Worm (Caenorhabditis elegans) whole organism, young adult: ENCODE data around the gene Y50D4C.3.

Experiments
- B0019.2 ChIP-seq: fragments of 200-800 bp; sonication (Bioruptor generic); conservative IDR thresholded peaks from 2 replicates; pipeline ENCODE4 v1.3.6; 2022; ENCODE audit warnings: missing genetic modification reagents, missing genetic modification characterization, missing compliant biosample characterization
- B0035.1 ChIP-seq: sonication (generic microtip); optimal IDR thresholded peaks from 2 replicates; lab custom pipeline; 2016; ENCODE audit warnings: missing genetic modification characterization, mild to moderate bottlenecking, missing compliant biosample characterization, missing genotype, missing genetic modification reagents
- B0336.3 ChIP-seq: fragments of 200-800 bp; sonication (Bioruptor generic); IDR thresholded peaks from 2 replicates; pipeline ENCODE4 v1.3.6; 2022; ENCODE audit warnings: missing genetic modification characterization, missing compliant biosample characterization
- F22D6.2 ChIP-seq: sonication (generic microtip); optimal IDR thresholded peaks from 2 replicates; lab custom pipeline; 2016; ENCODE audit warnings: mild to moderate bottlenecking, missing genetic modification characterization, missing compliant biosample characterization
- F33H1.4 ChIP-seq: fragments of 200-800 bp; sonication (Bioruptor generic); IDR thresholded peaks from 2 replicates; pipeline ENCODE4 v1.3.6; 2022; ENCODE audit warnings: missing genetic modification reagents, missing genetic modification characterization, missing compliant biosample characterization
- F37B4.10 ChIP-seq: fragments of 200-800 bp; sonication (Bioruptor generic); IDR thresholded peaks from 2 replicates; pipeline ENCODE4 v1.3.6; 2022; ENCODE audit warnings: missing genetic modification characterization, missing compliant biosample characterization
- F49E8.2 ChIP-seq: sonication (generic microtip); optimal IDR thresholded peaks from 3 replicates; lab custom pipeline; 2017; ENCODE audit warnings: missing genetic modification characterization, mild to moderate bottlenecking, missing compliant biosample characterization, antibody characterized with exemption, moderate library complexity; ENCODE audit not compliant: insufficient read depth
- F52B5.7 ChIP-seq: sonication (generic microtip); optimal IDR thresholded peaks from 2 replicates; lab custom pipeline; 2016; ENCODE audit warnings: mild to moderate bottlenecking, missing genetic modification characterization, missing compliant biosample characterization
- K11D2.4 ChIP-seq: fragments of 200-800 bp; sonication (Bioruptor generic); IDR thresholded peaks from 2 replicates; pipeline ENCODE4 v1.3.6; 2022; ENCODE audit warnings: missing genetic modification reagents, missing genetic modification characterization, missing compliant biosample characterization
- K12H6.12 ChIP-seq: fragments of 200-800 bp; sonication (Bioruptor generic); optimal IDR thresholded peaks from 2 replicates; lab custom pipeline; 2018; ENCODE audit warnings: mild to moderate bottlenecking, missing genetic modification characterization, missing compliant biosample characterization
- ZK185.1 ChIP-seq: sonication (generic microtip); optimal IDR thresholded peaks from 2 replicates; lab custom pipeline; 2016; ENCODE audit warnings: mild to moderate bottlenecking, missing genetic modification characterization, missing compliant biosample characterization; ENCODE audit not compliant: poor library complexity, severe bottlenecking
- aptf-3 ChIP-seq: fragments of 200-800 bp; sonication (Bioruptor generic); IDR thresholded peaks from 2 replicates; pipeline ENCODE4 v1.3.6; 2022; ENCODE audit warnings: missing genetic modification characterization, missing compliant biosample characterization
- athp-1 ChIP-seq: sonication (generic microtip); optimal IDR thresholded peaks from 2 replicates; lab custom pipeline; 2017; ENCODE audit warnings: mild to moderate bottlenecking, missing genetic modification characterization, missing compliant biosample characterization
- attf-3 ChIP-seq: fragments of 200-800 bp; sonication (Bioruptor generic); conservative IDR thresholded peaks from 2 replicates; pipeline ENCODE4 v1.3.6; 2022; ENCODE audit warnings: missing genetic modification reagents, missing genetic modification characterization, missing compliant biosample characterization
- attf-5 ChIP-seq: fragments of 200-800 bp; sonication (Bioruptor generic); optimal IDR thresholded peaks from 2 replicates; lab custom pipeline; 2018; ENCODE audit warnings: mild to moderate bottlenecking, missing genetic modification characterization, missing compliant biosample characterization
- attf-6 ChIP-seq: fragments of 200-800 bp; sonication (Bioruptor generic); IDR thresholded peaks from 2 replicates; pipeline ENCODE4 v1.3.6; 2022; ENCODE audit warnings: missing genetic modification reagents, missing genetic modification characterization, missing compliant biosample characterization
- cebp-2 ChIP-seq: fragments of 200-800 bp; sonication (Bioruptor generic); IDR thresholded peaks from 2 replicates; pipeline ENCODE4 v1.3.6; 2022; ENCODE audit warnings: missing genetic modification characterization, missing compliant biosample characterization
- ceh-100 ChIP-seq: fragments of 200-800 bp; sonication (Bioruptor generic); IDR thresholded peaks from 2 replicates; pipeline ENCODE4 v1.3.6; 2022; ENCODE audit warnings: missing genetic modification reagents, missing genetic modification characterization, missing compliant biosample characterization
- ceh-91 ChIP-seq: fragments of 200-800 bp; sonication (Bioruptor generic); IDR thresholded peaks from 2 replicates; pipeline ENCODE4 v1.3.6; 2022; ENCODE audit warnings: missing genetic modification reagents, missing genetic modification characterization, missing compliant biosample characterization
- chd-7 ChIP-seq: sonication (generic microtip); optimal IDR thresholded peaks from 2 replicates; lab custom pipeline; 2016; ENCODE audit warnings: mild to moderate bottlenecking, missing genetic modification characterization, moderate library complexity, missing compliant biosample characterization
- die-1 ChIP-seq: sonication (generic microtip); optimal IDR thresholded peaks from 2 replicates; lab custom pipeline; 2016; ENCODE audit warnings: missing genotype, mild to moderate bottlenecking, missing genetic modification characterization, missing compliant biosample characterization
- dpff-1 ChIP-seq: sonication (generic microtip); optimal IDR thresholded peaks from 2 replicates; lab custom pipeline; 2017; ENCODE audit warnings: mild to moderate bottlenecking, missing genetic modification characterization, missing compliant biosample characterization
- dpl-1 ChIP-seq: fragments of 150-350 bp; optimal IDR thresholded peaks from 2 replicates; lab custom pipeline; 2014; ENCODE audit warnings: missing biosample characterization, missing genetic modification reagents, missing genetic modification characterization
- efl-1 ChIP-seq: fragments of 150-350 bp; optimal IDR thresholded peaks from 2 replicates; lab custom pipeline; 2014; ENCODE audit warnings: missing biosample characterization, missing genetic modification reagents, missing genetic modification characterization
- fkh-3 ChIP-seq: sonication (generic microtip); optimal IDR thresholded peaks from 2 replicates; lab custom pipeline; 2016; ENCODE audit warnings: mild to moderate bottlenecking, missing genetic modification characterization, missing compliant biosample characterization
- him-1 ChIP-seq: sonication (generic microtip); optimal IDR thresholded peaks from 2 replicates; lab custom pipeline; 2016; ENCODE audit warnings: missing genotype, missing genetic modification reagents, missing genetic modification characterization, missing compliant biosample characterization
- hlh-26 ChIP-seq: fragments of 200-800 bp; sonication (Bioruptor generic); conservative IDR thresholded peaks from 2 replicates; pipeline ENCODE4 v1.3.6; 2022; ENCODE audit warnings: missing genetic modification reagents, missing genetic modification characterization, missing compliant biosample characterization
- hmg-20 ChIP-seq: fragments of 200-800 bp; sonication (Bioruptor generic); IDR thresholded peaks from 2 replicates; pipeline ENCODE4 v1.3.6; 2022; ENCODE audit warnings: missing genetic modification reagents, missing genetic modification characterization, missing compliant biosample characterization
- hrde-1 ChIP-seq: sonication (generic microtip); optimal IDR thresholded peaks from 2 replicates; lab custom pipeline; 2016; ENCODE audit warnings: missing genetic modification characterization, mild to moderate bottlenecking, missing compliant biosample characterization, moderate library complexity, missing genotype, missing genetic modification reagents, borderline replicate concordance
- hsf-1 ChIP-seq: fragments of 200-800 bp; sonication (Bioruptor generic); IDR thresholded peaks from 2 replicates; pipeline ENCODE4 v1.3.6; 2022; ENCODE audit warnings: missing genetic modification reagents, missing genetic modification characterization, missing compliant biosample characterization
- lin-26 ChIP-seq: fragments of 200-800 bp; sonication (Bioruptor generic); IDR thresholded peaks from 2 replicates; pipeline ENCODE4 v1.3.6; 2022; ENCODE audit warnings: missing genetic modification reagents, missing genetic modification characterization, missing compliant biosample characterization
- lsl-1 ChIP-seq: fragments of 200-800 bp; sonication (Bioruptor generic); optimal IDR thresholded peaks from 2 replicates; lab custom pipeline; 2018; ENCODE audit warnings: mild to moderate bottlenecking, missing genetic modification characterization, moderate library complexity, missing compliant biosample characterization
- lsy-27 ChIP-seq: sonication (generic microtip); optimal IDR thresholded peaks from 2 replicates; lab custom pipeline; 2017; ENCODE audit warnings: missing genetic modification characterization, mild to moderate bottlenecking, missing compliant biosample characterization, antibody characterized with exemption, missing genotype, borderline replicate concordance; ENCODE audit not compliant: insufficient read depth
- madf-10 ChIP-seq: sonication (generic microtip); optimal IDR thresholded peaks from 2 replicates; lab custom pipeline; 2016; ENCODE audit warnings: mild to moderate bottlenecking, missing genetic modification characterization, missing compliant biosample characterization
- madf-8 ChIP-seq: fragments of 200-800 bp; sonication (Bioruptor generic); conservative IDR thresholded peaks from 2 replicates; pipeline ENCODE4 v1.3.6; 2022; ENCODE audit warnings: missing genetic modification reagents, missing genetic modification characterization, missing compliant biosample characterization
- mxl-1 ChIP-seq: sonication (generic microtip); optimal IDR thresholded peaks from 2 replicates; lab custom pipeline; 2016; ENCODE audit warnings: missing genetic modification characterization, missing compliant biosample characterization
- pha-4 ChIP-seq: fragments of 150-350 bp; sonication (generic microtip); optimal IDR thresholded peaks from 2 replicates; lab custom pipeline; 2014; ENCODE audit warnings: missing biosample characterization, missing genetic modification reagents, missing genetic modification characterization
- rec-8 ChIP-seq, 2 experiments: sonication (generic microtip); optimal IDR thresholded peaks; 2 replicates each; lab custom pipeline; 2016; ENCODE audit warnings: mild to moderate bottlenecking in 2 of 2, missing genetic modification characterization in 2 of 2, missing genetic modification reagents in 2 of 2, missing genotype in 2 of 2, missing biosample characterization in 1 of 2, missing compliant biosample characterization in 1 of 2, moderate library complexity in 1 of 2
- repo-1 ChIP-seq: sonication (generic microtip); optimal IDR thresholded peaks from 2 replicates; lab custom pipeline; 2017; ENCODE audit warnings: mild to moderate bottlenecking, missing genetic modification characterization, missing compliant biosample characterization
- sdz-38 ChIP-seq: sonication (generic microtip); optimal IDR thresholded peaks from 2 replicates; lab custom pipeline; 2016; ENCODE audit warnings: missing genotype, missing genetic modification characterization, missing compliant biosample characterization
- snpc-3.4 ChIP-seq: sonication (generic microtip); optimal IDR thresholded peaks from 2 replicates; lab custom pipeline; 2017; ENCODE audit warnings: missing genetic modification characterization, mild to moderate bottlenecking, missing compliant biosample characterization, antibody characterized with exemption, moderate library complexity, missing genotype, missing genetic modification reagents
- snpc-4 ChIP-seq, 5 experiments: fragments of 150-350 bp in 1 of 5; sonication (generic microtip) in 4 of 5; optimal IDR thresholded peaks; 2 replicates each; lab custom pipeline; 2014 to 2018; ENCODE audit warnings: missing genetic modification characterization in 5 of 5, missing biosample characterization in 3 of 5, antibody characterized with exemption in 2 of 5, mild to moderate bottlenecking in 2 of 5, missing compliant biosample characterization in 2 of 5, missing genotype in 2 of 5, moderate library complexity in 2 of 5, missing genetic modification reagents in 1 of 5
- unc-130 ChIP-seq: sonication (generic microtip); optimal IDR thresholded peaks from 2 replicates; lab custom pipeline; 2016; ENCODE audit warnings: missing genetic modification reagents, missing genetic modification characterization, missing compliant biosample characterization
- xnd-1 ChIP-seq: sonication (generic microtip); optimal IDR thresholded peaks from 2 replicates; lab custom pipeline; 2016; ENCODE audit warnings: missing genotype, missing genetic modification reagents, missing genetic modification characterization, missing compliant biosample characterization
- ztf-18 ChIP-seq: sonication (generic microtip); optimal IDR thresholded peaks from 2 replicates; lab custom pipeline; 2016; ENCODE audit warnings: missing genotype, mild to moderate bottlenecking, missing genetic modification characterization, missing compliant biosample characterization
- ztf-25 ChIP-seq: fragments of 200-800 bp; sonication (Bioruptor generic); IDR thresholded peaks from 2 replicates; pipeline ENCODE4 v1.3.6; 2022; ENCODE audit warnings: missing genetic modification reagents, missing genetic modification characterization, missing compliant biosample characterization
- ztf-28 ChIP-seq: fragments of 200-800 bp; sonication (Bioruptor generic); IDR thresholded peaks from 2 replicates; pipeline ENCODE4 v1.3.6; 2022; ENCODE audit warnings: missing genetic modification reagents, missing genetic modification characterization, missing compliant biosample characterization
- ztf-6 ChIP-seq: fragments of 200-800 bp; sonication (Bioruptor generic); IDR thresholded peaks from 2 replicates; pipeline ENCODE4 v1.3.6; 2022; ENCODE audit warnings: missing genetic modification reagents, missing genetic modification characterization, missing compliant biosample characterization

Gene Y50D4C.3

ce11 chrV:969005-969562 is 24.0 kb upstream of the Y50D4C.3 start:
- TF ChIP-seq hlh-26 (GFP tag; lab: Robert Waterston, UW) = no peak
- TF ChIP-seq ztf-6 (GFP tag; lab: Robert Waterston, UW) = no peak
- TF ChIP-seq F33H1.4 (GFP tag; lab: Robert Waterston, UW) = peak; percentile 92
- TF ChIP-seq xnd-1 (tag; lab: Kevin White, UChicago) = peak; percentile 96
- no peak for TF ChIP-seq F49E8.2 (tag; lab: Kevin White, UChicago)
- TF ChIP-seq ceh-91 (GFP tag; lab: Robert Waterston, UW) = peak; percentile 45
- no peak for TF ChIP-seq K12H6.12
- TF ChIP-seq unc-130 (GFP tag; lab: Kevin White, UChicago) = peak; percentile 65
- no peak for TF ChIP-seq him-1 (tag; lab: Kevin White, UChicago)
- TF ChIP-seq ztf-28 = no peak
- no peak for TF ChIP-seq mxl-1 (tag; lab: Kevin White, UChicago)
- TF ChIP-seq efl-1 (GFP tag; lab: Kevin White, UChicago) = peak; percentile 29
- TF ChIP-seq pha-4 (tag; lab: Kevin White, UChicago) = no peak
- TF ChIP-seq ceh-100 = no peak
- TF ChIP-seq ztf-25 (GFP tag; lab: Robert Waterston, UW) = no peak
- peak; percentile 5 for TF ChIP-seq snpc-3.4 (tag; lab: Kevin White, UChicago)
- TF ChIP-seq hrde-1 (tag; lab: Kevin White, UChicago) = no peak
- TF ChIP-seq lin-26 (GFP tag; lab: Robert Waterston, UW) = no peak
- TF ChIP-seq attf-5 (GFP tag; lab: Kevin White, UChicago) = no peak
- no peak for TF ChIP-seq lsy-27 (tag; lab: Kevin White, UChicago)
- TF ChIP-seq B0019.2 = no peak
- no peak for TF ChIP-seq attf-6 (GFP tag; lab: Robert Waterston, UW)
- TF ChIP-seq hsf-1 (GFP tag; lab: Robert Waterston, UW) = no peak
- TF ChIP-seq snpc-4 (GFP tag; optimal IDR thresholded peaks at IDR 0.05; lab: Kevin White, UChicago) = no peak
- peak in 1 of 4 experiments; percentile 16 for TF ChIP-seq snpc-4 (tag; optimal IDR thresholded peaks at IDR 0.05; lab: Kevin White, UChicago)
- no peak for TF ChIP-seq F22D6.2
- no peak for TF ChIP-seq dpff-1
- TF ChIP-seq fkh-3 (tag; lab: Kevin White, UChicago) = no peak
- no peak for TF ChIP-seq F52B5.7 (tag; lab: Kevin White, UChicago)
- no peak for TF ChIP-seq K11D2.4 (GFP tag; lab: Robert Waterston, UW)
- TF ChIP-seq cebp-2 (GFP tag; lab: Robert Waterston, UW) = no peak
- TF ChIP-seq athp-1 = no peak
- peak; percentile 98 for TF ChIP-seq lsl-1 (GFP tag; lab: Kevin White, UChicago)
- TF ChIP-seq madf-8 (GFP tag; lab: Robert Waterston, UW) = peak; percentile 64
- no peak for TF ChIP-seq attf-3 (GFP tag; lab: Robert Waterston, UW)
- TF ChIP-seq die-1 = no peak
- TF ChIP-seq F37B4.10 = no peak
- no peak for TF ChIP-seq aptf-3 (GFP tag; lab: Robert Waterston, UW)
- TF ChIP-seq dpl-1 (GFP tag; lab: Kevin White, UChicago) = peak; percentile 2
- no peak for TF ChIP-seq ZK185.1
- TF ChIP-seq repo-1 (tag; lab: Kevin White, UChicago) = no peak
- no peak for TF ChIP-seq B0035.1 (tag; lab: Kevin White, UChicago)
- no peak for TF ChIP-seq hmg-20 (GFP tag; lab: Robert Waterston, UW)
- TF ChIP-seq rec-8 (tag; optimal IDR thresholded peaks at IDR 0.05; lab: Kevin White, UChicago) = no peak
- no peak for TF ChIP-seq sdz-38
- no peak for TF ChIP-seq B0336.3 (GFP tag; lab: Robert Waterston, UW)
- no peak for TF ChIP-seq chd-7 (tag; lab: Kevin White, UChicago)
- no peak for TF ChIP-seq madf-10 (tag; lab: Kevin White, UChicago)
- no peak for TF ChIP-seq ztf-18 (tag; lab: Kevin White, UChicago)
